Worm (Caenorhabditis elegans): ENCODE results near the gene M162.5.

M162.5 gene

DNA sequence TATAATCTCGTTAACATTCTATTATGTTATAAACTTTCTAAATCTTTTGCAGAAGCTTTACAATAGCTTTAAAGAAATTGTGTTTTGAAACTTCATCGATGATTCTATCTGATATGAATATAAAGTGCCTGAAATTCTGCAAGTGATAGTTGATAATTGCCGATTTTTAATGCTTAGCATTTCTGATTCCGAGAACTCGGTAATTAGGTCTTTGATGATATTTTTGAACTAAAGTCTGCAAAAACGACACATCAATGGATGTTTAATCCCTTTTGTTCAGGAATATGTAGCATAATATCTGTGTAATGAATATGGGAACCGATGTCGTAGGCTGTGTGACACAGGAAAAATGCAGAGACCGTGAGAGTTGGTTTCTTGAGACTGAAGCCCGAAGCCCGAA, 41.9 kb downstream of the M162.5 start:
- TF ChIP-seq lin-13 (GFP tag; optimal IDR thresholded peaks at IDR 0.05) = no peak
- TF ChIP-seq gmeb-1 (tag; optimal IDR thresholded peaks at IDR 0.05) = no peak
- no peak for TF ChIP-seq nhr-25 (tag; optimal IDR thresholded peaks at IDR 0.05)
- TF ChIP-seq nhr-129 (tag; optimal IDR thresholded peaks at IDR 0.05) = no peak
- no peak for TF ChIP-seq lin-39 (tag; optimal IDR thresholded peaks at IDR 0.05)
- no peak for TF ChIP-seq Y55F3AM.14 (GFP tag; optimal IDR thresholded peaks at IDR 0.05)
- no peak for TF ChIP-seq mbf-1 (tag; optimal IDR thresholded peaks at IDR 0.05)
- TF ChIP-seq unc-39 (tag; optimal IDR thresholded peaks at IDR 0.05) = no peak
- no peak for TF ChIP-seq sem-4 (tag; optimal IDR thresholded peaks at IDR 0.05)

DNA sequence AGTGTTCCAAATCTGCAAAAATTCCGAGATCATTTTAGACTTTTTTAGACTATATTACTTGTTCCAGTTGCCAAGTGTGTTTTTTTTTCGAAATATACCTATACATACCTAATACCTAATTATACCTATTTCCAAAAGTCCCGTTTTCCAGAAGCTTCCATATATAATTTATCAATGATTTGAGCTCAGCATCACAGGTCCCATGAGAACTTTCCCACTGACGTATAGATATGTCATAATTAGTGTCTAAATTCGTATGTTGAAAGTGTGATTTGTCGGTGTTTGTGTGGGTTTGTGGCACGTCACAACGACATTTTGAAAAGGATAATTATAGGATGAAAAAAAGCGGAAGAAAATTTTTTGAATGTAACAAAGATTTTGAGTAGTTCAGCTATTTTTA, 44.7 kb downstream of the M162.5 start:
- TF ChIP-seq alr-1 (tag; optimal IDR thresholded peaks at IDR 0.05) (no peak), nhr-237 (tag; optimal IDR thresholded peaks at IDR 0.05) (no peak), elt-1 (tag; optimal IDR thresholded peaks at IDR 0.05) (no peak), nhr-10 (tag; optimal IDR thresholded peaks at IDR 0.05) (no peak), Y55F3AM.14 (GFP tag; optimal IDR thresholded peaks at IDR 0.05) (no peak), unc-55 (GFP tag; optimal IDR thresholded peaks at IDR 0.05) (no peak), nhr-12 (tag; optimal IDR thresholded peaks at IDR 0.05) (no peak), skn-1 (tag; optimal IDR thresholded peaks at IDR 0.05) (no peak), crh-2 (tag; optimal IDR thresholded peaks at IDR 0.05) (no peak), ama-1 (optimal IDR thresholded peaks at IDR 0.05) (no peak), aly-2 (tag; optimal IDR thresholded peaks at IDR 0.05) (no peak), sma-9 (GFP tag; optimal IDR thresholded peaks at IDR 0.05) (no peak), sma-9 (tag; optimal IDR thresholded peaks at IDR 0.05) (no peak), lsy-2 (tag; optimal IDR thresholded peaks at IDR 0.05) (no peak), nhr-77 (tag; optimal IDR thresholded peaks at IDR 0.05) (no peak), sem-4 (tag; optimal IDR thresholded peaks at IDR 0.05) (no peak)

DNA sequence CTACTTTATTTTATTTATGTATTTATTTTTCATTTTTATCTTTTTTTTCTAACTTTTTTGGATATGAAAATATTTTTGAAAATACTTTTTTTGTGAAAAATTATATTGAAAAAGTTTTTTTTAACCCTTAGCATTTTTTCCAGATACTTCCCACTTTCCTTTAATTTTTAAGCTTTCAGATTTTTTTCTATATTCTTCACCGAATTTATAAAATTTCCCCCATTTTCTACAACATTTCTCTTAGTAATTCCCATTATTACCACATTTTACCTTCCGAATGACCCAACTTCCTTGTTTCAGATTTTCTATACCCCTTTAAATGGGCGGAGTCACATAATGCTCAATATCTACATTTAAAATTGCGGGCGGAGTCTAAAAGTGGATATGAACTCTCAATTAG, 54.0 kb downstream of the M162.5 start, which contains the start of gene daf-28:
Gene daf-28, plus strand, starts transcription at position 301 of the 400 bp plus-strand sequence.
- TF ChIP-seq lin-11 (tag; optimal IDR thresholded peaks at IDR 0.05) (no peak), sma-3 (GFP tag; optimal IDR thresholded peaks at IDR 0.05) (no peak), mab-5 (tag; optimal IDR thresholded peaks at IDR 0.05) (no peak), zag-1 (tag; optimal IDR thresholded peaks at IDR 0.05) (no peak), nhr-23 (tag; optimal IDR thresholded peaks at IDR 0.05) (no peak), ceh-82 (tag; optimal IDR thresholded peaks at IDR 0.05) (no peak), nhr-77 (tag; optimal IDR thresholded peaks at IDR 0.05) (no peak), nhr-11 (tag; optimal IDR thresholded peaks at IDR 0.05) (no peak), sem-4 (tag; optimal IDR thresholded peaks at IDR 0.05) (no peak), elt-1 (tag; optimal IDR thresholded peaks at IDR 0.05) (no peak), ztf-4 (tag; optimal IDR thresholded peaks at IDR 0.05) (no peak), ceh-16 (tag; optimal IDR thresholded peaks at IDR 0.05) (no peak), nhr-21 (tag; optimal IDR thresholded peaks at IDR 0.05) (no peak), R02D3.7 (tag; optimal IDR thresholded peaks at IDR 0.05) (no peak)

Data from whole organism, L2 larva.